Worm (Caenorhabditis elegans) whole organism, L2 larva: ENCODE measurements around the gene C17B7.12.

ENCODE experiments used
- C34F6.9 ChIP-seq: fragments of 150-350 bp; optimal IDR thresholded peaks from 2 replicates; lab custom pipeline; 2014; ENCODE audit warnings: missing biosample characterization, missing genetic modification characterization
- F13H6.1 ChIP-seq: sonication (generic microtip); optimal IDR thresholded peaks from 2 replicates; lab custom pipeline; 2016; ENCODE audit warnings: missing genetic modification characterization, missing compliant biosample characterization
- R02D3.7 ChIP-seq: fragments of 150-350 bp; optimal IDR thresholded peaks from 2 replicates; lab custom pipeline; 2014; ENCODE audit warnings: missing biosample characterization, missing genetic modification characterization
- Y55F3AM.14 ChIP-seq: fragments of 200-800 bp; sonication (Bioruptor generic); optimal IDR thresholded peaks from 2 replicates; lab custom pipeline; 2018; ENCODE audit warnings: mild to moderate bottlenecking, missing genetic modification characterization, missing compliant biosample characterization
- ZK546.5 ChIP-seq: sonication (generic microtip); optimal IDR thresholded peaks from 2 replicates; lab custom pipeline; 2017; ENCODE audit warnings: missing biosample characterization, missing genetic modification characterization
- ama-1 ChIP-seq: fragments of 150-350 bp; optimal IDR thresholded peaks from 2 replicates; lab custom pipeline; 2018; ENCODE audit warnings: inconsistent platforms
- ceh-16 ChIP-seq: fragments of 150-350 bp; optimal IDR thresholded peaks from 2 replicates; lab custom pipeline; 2014; ENCODE audit warnings: missing biosample characterization, missing genetic modification characterization
- ceh-82 ChIP-seq: fragments of 150-350 bp; optimal IDR thresholded peaks from 2 replicates; lab custom pipeline; 2014; ENCODE audit warnings: missing biosample characterization, missing genetic modification characterization
- crh-2 ChIP-seq: sonication (generic microtip); optimal IDR thresholded peaks from 2 replicates; lab custom pipeline; 2017; ENCODE audit warnings: missing biosample characterization, missing genetic modification characterization
- egl-27 ChIP-seq: sonication (generic microtip); optimal IDR thresholded peaks from 3 replicates; lab custom pipeline; 2017; ENCODE audit warnings: missing biosample characterization, missing genetic modification reagents, missing genetic modification characterization
- elt-1 ChIP-seq: fragments of 150-350 bp; optimal IDR thresholded peaks from 2 replicates; lab custom pipeline; 2014; ENCODE audit warnings: missing biosample characterization, missing genetic modification characterization
- fos-1 ChIP-seq: fragments of 150-350 bp; optimal IDR thresholded peaks from 2 replicates; lab custom pipeline; 2014; ENCODE audit warnings: missing biosample characterization, missing genetic modification characterization
- lin-13 ChIP-seq: fragments of 150-350 bp; optimal IDR thresholded peaks from 2 replicates; lab custom pipeline; 2014; ENCODE audit warnings: missing biosample characterization, missing genetic modification reagents, missing genetic modification characterization
- lsy-2 ChIP-seq, 2 experiments: fragments of 150-350 bp in 1 of 2; sonication (generic microtip) in 1 of 2; optimal IDR thresholded peaks; 2 replicates each; lab custom pipeline; 2014 to 2017; ENCODE audit warnings: missing biosample characterization in 2 of 2, missing genetic modification characterization in 2 of 2
- mab-5 ChIP-seq: fragments of 150-350 bp; optimal IDR thresholded peaks from 2 replicates; lab custom pipeline; 2014; ENCODE audit warnings: missing biosample characterization, missing genetic modification characterization
- mbf-1 ChIP-seq: sonication (generic microtip); optimal IDR thresholded peaks from 2 replicates; lab custom pipeline; 2017; ENCODE audit warnings: missing biosample characterization, missing genetic modification characterization
- nhr-11 ChIP-seq: fragments of 150-350 bp; optimal IDR thresholded peaks from 2 replicates; lab custom pipeline; 2014; ENCODE audit warnings: missing biosample characterization, missing genetic modification characterization
- nhr-12 ChIP-seq: fragments of 150-350 bp; optimal IDR thresholded peaks from 2 replicates; lab custom pipeline; 2014; ENCODE audit warnings: missing biosample characterization, missing genetic modification characterization
- nhr-129 ChIP-seq: fragments of 150-350 bp; optimal IDR thresholded peaks from 2 replicates; lab custom pipeline; 2014; ENCODE audit warnings: missing biosample characterization, missing genetic modification characterization
- nhr-21 ChIP-seq: fragments of 150-350 bp; optimal IDR thresholded peaks from 2 replicates; lab custom pipeline; 2014; ENCODE audit warnings: missing biosample characterization, missing genetic modification characterization
- nhr-23 ChIP-seq: fragments of 150-350 bp; optimal IDR thresholded peaks from 2 replicates; lab custom pipeline; 2014; ENCODE audit warnings: missing biosample characterization, missing genetic modification reagents, missing genetic modification characterization
- nhr-237 ChIP-seq: fragments of 150-350 bp; optimal IDR thresholded peaks from 2 replicates; lab custom pipeline; 2014; ENCODE audit warnings: missing biosample characterization, missing genetic modification characterization
- nhr-25 ChIP-seq: fragments of 150-350 bp; sonication (generic microtip); optimal IDR thresholded peaks from 3 replicates; lab custom pipeline; 2014; ENCODE audit warnings: missing biosample characterization, missing genetic modification characterization
- nhr-6 ChIP-seq: fragments of 150-350 bp; optimal IDR thresholded peaks from 2 replicates; lab custom pipeline; 2014; ENCODE audit warnings: missing biosample characterization, missing genetic modification characterization
- nhr-77 ChIP-seq: fragments of 150-350 bp; optimal IDR thresholded peaks from 2 replicates; lab custom pipeline; 2014; ENCODE audit warnings: missing biosample characterization, missing genetic modification characterization
- sem-4 ChIP-seq: fragments of 150-350 bp; optimal IDR thresholded peaks from 2 replicates; lab custom pipeline; 2014; ENCODE audit warnings: missing biosample characterization, missing genetic modification reagents, missing genetic modification characterization
- skn-1 ChIP-seq: sonication (generic microtip); optimal IDR thresholded peaks from 2 replicates; lab custom pipeline; 2017; ENCODE audit warnings: missing biosample characterization, missing genetic modification characterization
- sma-3 ChIP-seq: sonication (generic microtip); optimal IDR thresholded peaks from 2 replicates; lab custom pipeline; 2016; ENCODE audit warnings: missing genetic modification reagents, missing genetic modification characterization, missing compliant biosample characterization
- sma-9 ChIP-seq, 2 experiments: fragments of 150-350 bp in 1 of 2; sonication (generic microtip) in 1 of 2; optimal IDR thresholded peaks; 2 replicates each; lab custom pipeline; 2014 to 2016; ENCODE audit warnings: missing genetic modification characterization in 2 of 2, mild to moderate bottlenecking in 1 of 2, missing biosample characterization in 1 of 2, missing compliant biosample characterization in 1 of 2, missing genetic modification reagents in 1 of 2, moderate library complexity in 1 of 2
- snpc-4 ChIP-seq: fragments of 150-350 bp; optimal IDR thresholded peaks from 2 replicates; lab custom pipeline; 2014; ENCODE audit warnings: missing biosample characterization, missing genetic modification characterization
- unc-39 ChIP-seq: fragments of 150-350 bp; optimal IDR thresholded peaks from 2 replicates; lab custom pipeline; 2014; ENCODE audit warnings: missing biosample characterization, missing genetic modification characterization
- unc-62 ChIP-seq: fragments of 150-350 bp; optimal IDR thresholded peaks from 2 replicates; lab custom pipeline; 2014; ENCODE audit warnings: missing biosample characterization, missing genetic modification reagents, missing genetic modification characterization
- ztf-1 ChIP-seq: fragments of 200-800 bp; sonication (Bioruptor generic); conservative IDR thresholded peaks from 2 replicates; pipeline ENCODE4 v1.3.6; 2022; ENCODE audit warnings: missing genetic modification characterization, missing compliant biosample characterization
- ztf-11 ChIP-seq: sonication (generic microtip); optimal IDR thresholded peaks from 2 replicates; lab custom pipeline; 2017; ENCODE audit warnings: missing biosample characterization, missing genetic modification characterization

The C17B7.12 gene

DNA sequence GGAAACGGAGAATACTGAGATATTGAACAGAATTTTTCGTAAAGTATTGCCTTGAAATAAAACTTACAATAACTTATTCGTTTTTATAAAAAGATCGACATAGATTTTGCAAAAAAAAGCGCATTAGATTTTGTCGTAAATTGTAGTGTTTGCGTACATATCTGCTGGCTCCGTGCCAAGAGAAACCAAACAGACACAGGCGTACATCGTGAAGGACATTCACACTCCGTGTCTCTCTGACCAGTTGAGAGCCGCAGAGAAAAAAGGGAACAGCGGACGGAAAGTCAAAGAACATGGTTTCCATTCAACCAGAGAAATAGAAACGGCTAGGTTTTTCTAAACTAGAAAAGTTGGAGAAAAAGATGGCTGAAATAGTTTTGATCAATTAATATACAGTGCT is 37.7 kb upstream of the C17B7.12 start, which contains the start of gene arrd-19 (continued):
- TF ChIP-seq unc-62: no peak
- TF ChIP-seq nhr-23 (tag; lab: Kevin White, UChicago): no peak
- peak; percentile 84 for TF ChIP-seq nhr-25 (tag; lab: Kevin White, UChicago)
- TF ChIP-seq ceh-82 (tag; lab: Kevin White, UChicago): no peak
- no peak for TF ChIP-seq nhr-77
- TF ChIP-seq ceh-16: no peak
- no peak for TF ChIP-seq unc-39
- TF ChIP-seq fos-1 (tag; lab: Kevin White, UChicago): peak; percentile 72
- no peak for TF ChIP-seq Y55F3AM.14 (GFP tag; lab: Kevin White, UChicago)

- TF ChIP-seq skn-1 (no peak), lin-13 (no peak), R02D3.7 (no peak), sma-9 (GFP tag; optimal IDR thresholded peaks at IDR 0.05; lab: Kevin White, UChicago) (peak; percentile 70), sma-9 (tag; optimal IDR thresholded peaks at IDR 0.05; lab: Kevin White, UChicago) (no peak)
These were observed 36.9 kb upstream of the C17B7.12 start, which contains the start of gene F35F10.1 for ce11 chrV:3316108-3316507. Gene F35F10.1 (plus strand): TSS chrV:3316307.

ce11 chrV:3318975-3319374 is 34.0 kb upstream of the C17B7.12 start, which contains the start of gene F35F10.13:
Gene F35F10.13 (minus strand): TSS chrV:3319075.
- TF ChIP-seq nhr-237 (tag; lab: Kevin White, UChicago): no peak
- TF ChIP-seq ztf-1: no peak
- TF ChIP-seq ama-1 (lab: Kevin White, UChicago): no peak
- no peak for TF ChIP-seq nhr-129 (tag; lab: Kevin White, UChicago)
- TF ChIP-seq skn-1: no peak
- TF ChIP-seq mbf-1 (tag; lab: Kevin White, UChicago): no peak
- no peak for TF ChIP-seq snpc-4 (tag; lab: Kevin White, UChicago)
- no peak for TF ChIP-seq nhr-77
- no peak for TF ChIP-seq lin-13
- TF ChIP-seq egl-27: no peak

DNA sequence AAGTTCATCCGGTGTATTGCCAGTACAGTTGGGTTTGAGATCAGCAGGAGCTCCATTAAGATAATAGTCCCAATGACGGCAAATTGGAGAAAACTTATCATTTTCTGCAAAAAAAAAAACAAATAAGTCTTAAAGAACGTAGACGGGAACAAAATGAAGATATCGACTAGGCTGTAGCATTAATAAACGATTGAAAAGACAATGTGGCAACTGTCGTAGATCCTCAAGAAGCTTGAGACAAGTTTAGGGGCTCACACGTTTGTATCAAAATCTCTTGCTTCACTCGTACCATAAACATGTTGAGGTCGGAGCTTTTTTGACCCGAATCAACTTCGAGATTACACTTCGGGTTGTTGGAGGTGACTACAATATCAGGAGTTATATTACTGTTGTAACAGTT is 33.0 kb upstream of the C17B7.12 start, which contains the start of gene F35F10.14:
Gene F35F10.14, minus strand, starts transcription at position 101 of the 400 bp plus-strand sequence.
- TF ChIP-seq elt-1 (tag; lab: Kevin White, UChicago) (no peak), lin-13 (no peak), snpc-4 (tag; lab: Kevin White, UChicago) (no peak), nhr-12 (tag; lab: Kevin White, UChicago) (no peak), egl-27 (no peak), nhr-23 (tag; lab: Kevin White, UChicago) (no peak), C34F6.9 (tag; lab: Kevin White, UChicago) (no peak)

ce11 chrV:3320432-3320831 is 32.6 kb upstream of the C17B7.12 start, which contains the start of gene C17B7.14:
Gene C17B7.14 (minus strand): TSS chrV:3320532.
- TF ChIP-seq sma-3 (GFP tag; lab: Kevin White, UChicago) (no peak), mab-5 (tag; lab: Kevin White, UChicago) (no peak), ceh-82 (tag; lab: Kevin White, UChicago) (no peak), sem-4 (tag; lab: Kevin White, UChicago) (no peak), ZK546.5 (tag; lab: Kevin White, UChicago) (no peak), skn-1 (no peak), lsy-2 (tag; optimal IDR thresholded peaks at IDR 0.05; lab: Kevin White, UChicago) (no peak), nhr-11 (tag; lab: Kevin White, UChicago) (no peak), crh-2 (tag; lab: Kevin White, UChicago) (no peak), F13H6.1 (no peak), nhr-12 (tag; lab: Kevin White, UChicago) (no peak), mbf-1 (tag; lab: Kevin White, UChicago) (no peak), fos-1 (tag; lab: Kevin White, UChicago) (no peak), nhr-25 (tag; lab: Kevin White, UChicago) (no peak), nhr-237 (tag; lab: Kevin White, UChicago) (no peak), nhr-129 (tag; lab: Kevin White, UChicago) (no peak), ztf-11 (tag; lab: Kevin White, UChicago) (no peak), nhr-21 (tag; lab: Kevin White, UChicago) (no peak), nhr-6 (tag; lab: Kevin White, UChicago) (no peak)
- TF ChIP-seq, all 48 proteins: peak for 0
